Worm (Caenorhabditis elegans) whole organism, young adult: ENCODE measurements around the gene spds-1.

Source experiments
- B0019.2 ChIP-seq: fragments of 200-800 bp; sonication (Bioruptor generic); conservative IDR thresholded peaks from 2 replicates; pipeline ENCODE4 v1.3.6; 2022; ENCODE audit warnings: missing genetic modification reagents, missing genetic modification characterization, missing compliant biosample characterization
- B0336.3 ChIP-seq: fragments of 200-800 bp; sonication (Bioruptor generic); IDR thresholded peaks from 2 replicates; pipeline ENCODE4 v1.3.6; 2022; ENCODE audit warnings: missing genetic modification characterization, missing compliant biosample characterization
- C06A6.2 ChIP-seq: fragments of 200-800 bp; sonication (Bioruptor generic); conservative IDR thresholded peaks from 2 replicates; pipeline ENCODE4 v1.3.6; 2022; ENCODE audit warnings: missing genetic modification characterization, missing compliant biosample characterization
- F10E7.11 ChIP-seq: sonication (generic microtip); optimal IDR thresholded peaks from 2 replicates; lab custom pipeline; 2017; ENCODE audit warnings: mild to moderate bottlenecking, missing genetic modification characterization, moderate library complexity, missing compliant biosample characterization
- F22D6.2 ChIP-seq: sonication (generic microtip); optimal IDR thresholded peaks from 2 replicates; lab custom pipeline; 2016; ENCODE audit warnings: mild to moderate bottlenecking, missing genetic modification characterization, missing compliant biosample characterization
- F39B2.1 ChIP-seq: fragments of 200-800 bp; sonication (Bioruptor generic); IDR thresholded peaks from 2 replicates; pipeline ENCODE4 v1.3.6; 2022; ENCODE audit warnings: missing genetic modification reagents, missing genetic modification characterization, missing compliant biosample characterization
- F52B5.7 ChIP-seq: sonication (generic microtip); optimal IDR thresholded peaks from 2 replicates; lab custom pipeline; 2016; ENCODE audit warnings: mild to moderate bottlenecking, missing genetic modification characterization, missing compliant biosample characterization
- F55B11.4 ChIP-seq: sonication (generic microtip); optimal IDR thresholded peaks from 2 replicates; lab custom pipeline; 2016; ENCODE audit warnings: missing compliant biosample characterization, missing genetic modification characterization, borderline replicate concordance; ENCODE audit not compliant: insufficient read depth
- F57C9.4 ChIP-seq: sonication (generic microtip); optimal IDR thresholded peaks from 2 replicates; lab custom pipeline; 2017; ENCODE audit warnings: mild to moderate bottlenecking, missing genetic modification characterization, missing compliant biosample characterization
- K11D2.4 ChIP-seq: fragments of 200-800 bp; sonication (Bioruptor generic); IDR thresholded peaks from 2 replicates; pipeline ENCODE4 v1.3.6; 2022; ENCODE audit warnings: missing genetic modification reagents, missing genetic modification characterization, missing compliant biosample characterization
- Y53G8AR.9 ChIP-seq: fragments of 200-800 bp; sonication (Bioruptor generic); conservative IDR thresholded peaks from 2 replicates; pipeline ENCODE4 v1.3.6; 2022; ENCODE audit warnings: missing genetic modification reagents, missing genetic modification characterization, missing compliant biosample characterization
- Y56A3A.18 ChIP-seq: fragments of 200-800 bp; sonication (Bioruptor generic); IDR thresholded peaks from 2 replicates; pipeline ENCODE4 v1.3.6; 2022; ENCODE audit warnings: missing genetic modification reagents, missing genetic modification characterization, missing compliant biosample characterization
- Y95B8A.8 ChIP-seq: fragments of 200-800 bp; sonication (Bioruptor generic); IDR thresholded peaks from 2 replicates; pipeline ENCODE4 v1.3.6; 2022; ENCODE audit warnings: missing genetic modification reagents, missing genetic modification characterization, missing compliant biosample characterization
- atf-7 ChIP-seq: sonication (generic microtip); optimal IDR thresholded peaks from 2 replicates; lab custom pipeline; 2017; ENCODE audit warnings: mild to moderate bottlenecking, missing genetic modification characterization, missing compliant biosample characterization
- athp-1 ChIP-seq: sonication (generic microtip); optimal IDR thresholded peaks from 2 replicates; lab custom pipeline; 2017; ENCODE audit warnings: mild to moderate bottlenecking, missing genetic modification characterization, missing compliant biosample characterization
- cebp-1 ChIP-seq, 2 experiments: fragments of 200-800 bp in 1 of 2; sonication (Bioruptor generic) in 1 of 2; sonication (generic microtip) in 1 of 2; IDR thresholded peaks in 1 of 2; optimal IDR thresholded peaks in 1 of 2; 2 replicates each; pipeline versions ENCODE4 v1.3.6 to Lab custom; 2017 to 2022; ENCODE audit warnings: missing compliant biosample characterization in 2 of 2, missing genetic modification characterization in 2 of 2, mild to moderate bottlenecking in 1 of 2, missing genetic modification reagents in 1 of 2, moderate library complexity in 1 of 2
- cebp-2 ChIP-seq: fragments of 200-800 bp; sonication (Bioruptor generic); IDR thresholded peaks from 2 replicates; pipeline ENCODE4 v1.3.6; 2022; ENCODE audit warnings: missing genetic modification characterization, missing compliant biosample characterization
- ceh-58 ChIP-seq: fragments of 200-800 bp; sonication (Bioruptor generic); IDR thresholded peaks from 2 replicates; pipeline ENCODE4 v1.3.6; 2022; ENCODE audit warnings: missing genetic modification characterization, missing compliant biosample characterization
- chd-7 ChIP-seq: sonication (generic microtip); optimal IDR thresholded peaks from 2 replicates; lab custom pipeline; 2016; ENCODE audit warnings: mild to moderate bottlenecking, missing genetic modification characterization, moderate library complexity, missing compliant biosample characterization
- die-1 ChIP-seq: sonication (generic microtip); optimal IDR thresholded peaks from 2 replicates; lab custom pipeline; 2016; ENCODE audit warnings: missing genotype, mild to moderate bottlenecking, missing genetic modification characterization, missing compliant biosample characterization
- egrh-3 ChIP-seq: fragments of 200-800 bp; sonication (Bioruptor generic); IDR thresholded peaks from 2 replicates; pipeline ENCODE4 v1.3.6; 2022; ENCODE audit warnings: missing genetic modification reagents, missing genetic modification characterization, missing compliant biosample characterization
- gei-17 ChIP-seq: fragments of 200-800 bp; sonication (Bioruptor generic); optimal IDR thresholded peaks from 2 replicates; lab custom pipeline; 2018; ENCODE audit warnings: mild to moderate bottlenecking, missing genetic modification characterization, missing compliant biosample characterization
- hlh-26 ChIP-seq: fragments of 200-800 bp; sonication (Bioruptor generic); conservative IDR thresholded peaks from 2 replicates; pipeline ENCODE4 v1.3.6; 2022; ENCODE audit warnings: missing genetic modification reagents, missing genetic modification characterization, missing compliant biosample characterization
- hmg-1.2 ChIP-seq: fragments of 200-800 bp; sonication (Bioruptor generic); IDR thresholded peaks from 2 replicates; pipeline ENCODE4 v1.3.6; 2022; ENCODE audit warnings: missing genetic modification reagents, missing genetic modification characterization, missing compliant biosample characterization
- hsf-1 ChIP-seq: fragments of 200-800 bp; sonication (Bioruptor generic); IDR thresholded peaks from 2 replicates; pipeline ENCODE4 v1.3.6; 2022; ENCODE audit warnings: missing genetic modification reagents, missing genetic modification characterization, missing compliant biosample characterization
- let-607 ChIP-seq, 2 experiments: fragments of 200-800 bp in 1 of 2; sonication (Bioruptor generic) in 1 of 2; sonication (generic microtip) in 1 of 2; optimal IDR thresholded peaks; 2 replicates each; lab custom pipeline; 2016 to 2018; ENCODE audit warnings: mild to moderate bottlenecking in 2 of 2, missing compliant biosample characterization in 2 of 2, missing genetic modification characterization in 2 of 2, moderate library complexity in 2 of 2, missing genotype in 1 of 2
- lin-40 ChIP-seq: sonication (generic microtip); optimal IDR thresholded peaks from 2 replicates; lab custom pipeline; 2016; ENCODE audit warnings: missing genetic modification characterization, mild to moderate bottlenecking, missing compliant biosample characterization, missing genotype, missing genetic modification reagents
- madf-10 ChIP-seq: sonication (generic microtip); optimal IDR thresholded peaks from 2 replicates; lab custom pipeline; 2016; ENCODE audit warnings: mild to moderate bottlenecking, missing genetic modification characterization, missing compliant biosample characterization
- nfyb-1 ChIP-seq: fragments of 200-800 bp; sonication (Bioruptor generic); IDR thresholded peaks from 2 replicates; pipeline ENCODE4 v1.3.6; 2022; ENCODE audit warnings: missing genetic modification reagents, missing genetic modification characterization, missing compliant biosample characterization
- nhr-80 ChIP-seq: sonication (generic microtip); optimal IDR thresholded peaks from 2 replicates; lab custom pipeline; 2016; ENCODE audit warnings: missing genetic modification characterization, missing compliant biosample characterization
- nhr-90 ChIP-seq: sonication (generic microtip); optimal IDR thresholded peaks from 2 replicates; lab custom pipeline; 2016; ENCODE audit warnings: missing genotype, mild to moderate bottlenecking, missing genetic modification characterization, missing compliant biosample characterization
- repo-1 ChIP-seq: sonication (generic microtip); optimal IDR thresholded peaks from 2 replicates; lab custom pipeline; 2017; ENCODE audit warnings: mild to moderate bottlenecking, missing genetic modification characterization, missing compliant biosample characterization
- sea-2 ChIP-seq: fragments of 200-800 bp; sonication (Bioruptor generic); IDR thresholded peaks from 2 replicates; pipeline ENCODE4 v1.3.6; 2022; ENCODE audit warnings: missing genetic modification characterization, missing compliant biosample characterization
- snpc-1.1 ChIP-seq: sonication (generic microtip); optimal IDR thresholded peaks from 2 replicates; lab custom pipeline; 2017; ENCODE audit warnings: missing genetic modification characterization, mild to moderate bottlenecking, missing compliant biosample characterization, antibody characterized with exemption, moderate library complexity, missing genotype, missing genetic modification reagents; ENCODE audit not compliant: insufficient read depth
- snpc-4 ChIP-seq, 5 experiments: fragments of 150-350 bp in 1 of 5; sonication (generic microtip) in 4 of 5; optimal IDR thresholded peaks; 2 replicates each; lab custom pipeline; 2014 to 2018; ENCODE audit warnings: missing genetic modification characterization in 5 of 5, missing biosample characterization in 3 of 5, antibody characterized with exemption in 2 of 5, mild to moderate bottlenecking in 2 of 5, missing compliant biosample characterization in 2 of 5, missing genotype in 2 of 5, moderate library complexity in 2 of 5, missing genetic modification reagents in 1 of 5
- somi-1 ChIP-seq: fragments of 200-800 bp; sonication (Bioruptor generic); optimal IDR thresholded peaks from 2 replicates; lab custom pipeline; 2018; ENCODE audit warnings: mild to moderate bottlenecking, missing genetic modification characterization, missing compliant biosample characterization
- sptf-2 ChIP-seq: fragments of 200-800 bp; sonication (Bioruptor generic); optimal IDR thresholded peaks from 2 replicates; lab custom pipeline; 2018; ENCODE audit warnings: mild to moderate bottlenecking, missing genetic modification characterization, missing compliant biosample characterization
- tlf-1 ChIP-seq: fragments of 200-800 bp; sonication (Bioruptor generic); optimal IDR thresholded peaks from 2 replicates; lab custom pipeline; 2018; ENCODE audit warnings: mild to moderate bottlenecking, missing genetic modification characterization, missing compliant biosample characterization
- unc-62 ChIP-seq: fragments of 150-350 bp; optimal IDR thresholded peaks from 2 replicates; lab custom pipeline; 2014; ENCODE audit warnings: missing biosample characterization, missing genetic modification reagents, missing genetic modification characterization
- xnd-1 ChIP-seq: sonication (generic microtip); optimal IDR thresholded peaks from 2 replicates; lab custom pipeline; 2016; ENCODE audit warnings: missing genotype, missing genetic modification reagents, missing genetic modification characterization, missing compliant biosample characterization
- zfh-2 ChIP-seq: fragments of 200-800 bp; sonication (Bioruptor generic); conservative IDR thresholded peaks from 2 replicates; pipeline ENCODE4 v1.3.6; 2022; ENCODE audit warnings: missing genetic modification reagents, missing genetic modification characterization, missing compliant biosample characterization
- ztf-22 ChIP-seq: fragments of 200-800 bp; sonication (Bioruptor generic); optimal IDR thresholded peaks from 2 replicates; lab custom pipeline; 2018; ENCODE audit warnings: mild to moderate bottlenecking, missing genetic modification characterization, moderate library complexity, missing compliant biosample characterization
- ztf-26 ChIP-seq: sonication (generic microtip); optimal IDR thresholded peaks from 2 replicates; lab custom pipeline; 2017; ENCODE audit warnings: missing genetic modification characterization, missing compliant biosample characterization
- ztf-3 ChIP-seq: fragments of 200-800 bp; sonication (Bioruptor generic); optimal IDR thresholded peaks from 2 replicates; lab custom pipeline; 2018; ENCODE audit warnings: mild to moderate bottlenecking, missing genetic modification characterization, missing compliant biosample characterization
- ztf-6 ChIP-seq: fragments of 200-800 bp; sonication (Bioruptor generic); IDR thresholded peaks from 2 replicates; pipeline ENCODE4 v1.3.6; 2022; ENCODE audit warnings: missing genetic modification reagents, missing genetic modification characterization, missing compliant biosample characterization

The spds-1 gene

ce11 chrII:12798814-12799213, 7.9 kb upstream of the spds-1 start (continued):
- no peak for TF ChIP-seq snpc-4 (GFP tag; optimal IDR thresholded peaks at IDR 0.05; lab: Kevin White, UChicago)
- TF ChIP-seq snpc-4 (tag; optimal IDR thresholded peaks at IDR 0.05; lab: Kevin White, UChicago), result peak in 2 of 4 experiments; percentile 63 to 64
- TF ChIP-seq Y95B8A.8 (GFP tag; lab: Robert Waterston, UW), result no peak
- peak; percentile 45 for TF ChIP-seq repo-1 (tag; lab: Kevin White, UChicago)
- no peak for TF ChIP-seq hlh-26 (GFP tag; lab: Robert Waterston, UW)
- TF ChIP-seq gei-17, result peak; percentile 65
- 0 out of 2 replicates have a peak, but pooled peaks have one; percentile 24 for TF ChIP-seq Y56A3A.18 (GFP tag; lab: Robert Waterston, UW)
- TF ChIP-seq cebp-1 (GFP tag; IDR thresholded peaks at IDR 0.05; lab: Robert Waterston, UW), result peak; percentile 52; the same call in 1 of the 2 replicates
- peak; percentile 87 for TF ChIP-seq cebp-1 (tag; optimal IDR thresholded peaks at IDR 0.05; lab: Kevin White, UChicago)
- peak; percentile 88 for TF ChIP-seq lin-40 (tag; lab: Kevin White, UChicago)
- TF ChIP-seq tlf-1, result peak; percentile 83
- TF ChIP-seq hsf-1 (GFP tag; lab: Robert Waterston, UW), result peak; percentile 42; the same call in 1 of the 2 replicates
- TF ChIP-seq sptf-2 (GFP tag; lab: Kevin White, UChicago), result no peak
- TF ChIP-seq madf-10 (tag; lab: Kevin White, UChicago), result peak; percentile 48
- TF ChIP-seq athp-1 (tag; lab: Kevin White, UChicago), result peak; percentile 32
- no peak for TF ChIP-seq F10E7.11 (tag; lab: Kevin White, UChicago)
- TF ChIP-seq cebp-2 (GFP tag; lab: Robert Waterston, UW), result no peak
- no peak for TF ChIP-seq F55B11.4 (tag; lab: Kevin White, UChicago)
- peak; percentile 90 for TF ChIP-seq nhr-80 (tag; lab: Kevin White, UChicago)
- peak; percentile 91 for TF ChIP-seq zfh-2 (GFP tag; lab: Robert Waterston, UW)
- TF ChIP-seq hmg-1.2 (GFP tag; lab: Robert Waterston, UW), result peak; percentile 91
- peak; percentile 84 for TF ChIP-seq chd-7 (tag; lab: Kevin White, UChicago)
- TF ChIP-seq B0019.2, result no peak
- peak; percentile 89 for TF ChIP-seq Y53G8AR.9 (GFP tag; lab: Robert Waterston, UW)
- peak; percentile 86 for TF ChIP-seq ztf-22 (GFP tag; lab: Kevin White, UChicago)
- peak; percentile 75 for TF ChIP-seq nhr-90 (tag; lab: Kevin White, UChicago)
- peak; percentile 32 for TF ChIP-seq die-1 (tag; lab: Kevin White, UChicago)
- TF ChIP-seq B0336.3 (GFP tag; lab: Robert Waterston, UW), result peak; percentile 94
- TF ChIP-seq sea-2 (GFP tag; lab: Robert Waterston, UW), result 0 out of 2 replicates have a peak, but pooled peaks have one; percentile 41
- peak; percentile 76 for TF ChIP-seq C06A6.2 (GFP tag; lab: Robert Waterston, UW)
- TF ChIP-seq ceh-58 (GFP tag; lab: Robert Waterston, UW), result 0 out of 2 replicates have a peak, but pooled peaks have one; percentile 22
- peak; percentile 82 for TF ChIP-seq nfyb-1
- TF ChIP-seq F52B5.7 (tag; lab: Kevin White, UChicago), result peak; percentile 56
- TF ChIP-seq K11D2.4 (GFP tag; lab: Robert Waterston, UW), result peak; percentile 82
- TF ChIP-seq let-607 (tag; optimal IDR thresholded peaks at IDR 0.05; lab: Kevin White, UChicago), result peak in 1 of 2 experiments; percentile 72
- TF ChIP-seq F57C9.4 (tag; lab: Kevin White, UChicago), result peak; percentile 1
- no peak for TF ChIP-seq F39B2.1 (GFP tag; lab: Robert Waterston, UW)
- TF ChIP-seq snpc-1.1 (tag; lab: Kevin White, UChicago), result no peak
- no peak for TF ChIP-seq unc-62 (GFP tag; lab: Kevin White, UChicago)
- TF ChIP-seq somi-1 (GFP tag; lab: Kevin White, UChicago), result peak; percentile 62
- peak; percentile 91 for TF ChIP-seq atf-7 (tag; lab: Kevin White, UChicago)
- peak; percentile 89 for TF ChIP-seq ztf-26 (tag; lab: Kevin White, UChicago)
- TF ChIP-seq ztf-3 (GFP tag; lab: Kevin White, UChicago), result peak; percentile 62
- TF ChIP-seq egrh-3 (GFP tag; lab: Robert Waterston, UW), result peak; percentile 55; the same call in 1 of the 2 replicates
- TF ChIP-seq xnd-1 (tag; lab: Kevin White, UChicago), result no peak
- TF ChIP-seq ztf-6 (GFP tag; lab: Robert Waterston, UW), result peak; percentile 78
- peak; percentile 58 for TF ChIP-seq F22D6.2 (tag; lab: Kevin White, UChicago)
